Worm (Caenorhabditis elegans) whole organism, early embryonic: ENCODE measurements around the gene sfxn-2.

Source experiments
- flt-1 ChIP-seq: fragments of 200-800 bp; sonication (Bioruptor generic); IDR thresholded peaks from 2 replicates; pipeline ENCODE4 v1.3.6; 2022; ENCODE audit warnings: missing genetic modification characterization, missing compliant biosample characterization
- scrt-1 ChIP-seq: fragments of 200-800 bp; sonication (Bioruptor generic); IDR thresholded peaks from 2 replicates; pipeline ENCODE4 v1.3.6; 2022; ENCODE audit warnings: missing genetic modification characterization, missing compliant biosample characterization

ce11 chrX:7956449-7956848 lies 1.7 kb downstream of the sfxn-2 start:
- TF ChIP-seq flt-1 (no peak), scrt-1 (GFP tag; lab: Robert Waterston, UW) (no peak)
